Fruit fly (Drosophila melanogaster): ENCODE results near the gene CG7342.
A peak's percentile ranks its signal among the peaks of the same experiment; 100 is the strongest.

DNA sequence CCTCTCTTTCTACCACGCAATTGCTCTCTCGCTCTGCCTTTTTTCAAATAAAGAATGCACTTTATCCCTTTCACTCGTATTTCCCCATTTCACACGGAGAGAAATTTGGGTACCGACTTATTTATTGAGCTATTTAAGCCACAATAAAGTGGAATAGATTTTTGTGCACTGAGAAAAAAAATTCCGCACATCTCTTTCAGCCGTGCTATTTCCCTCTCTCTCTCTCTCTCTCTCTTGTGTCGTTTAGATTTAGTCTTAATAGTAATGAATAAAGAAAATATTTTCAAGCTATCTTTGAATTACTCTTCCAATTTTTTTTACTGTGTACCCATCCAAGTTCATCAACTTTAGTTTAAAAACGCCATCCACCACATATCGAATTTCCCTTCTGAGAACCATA is 20.4 kb downstream of the CG7342 start:
- TF ChIP-seq CG5204 (GFP tag; optimal IDR thresholded peaks at IDR 0.05) = peak; percentile 52
- TF ChIP-seq CG33017 (tag; optimal IDR thresholded peaks at IDR 0.05) = peak; percentile 6
- no peak for TF ChIP-seq Clk (GFP tag; optimal IDR thresholded peaks at IDR 0.05)
- peak; percentile 33 for TF ChIP-seq CG7101 (tag; optimal IDR thresholded peaks at IDR 0.05)
- TF ChIP-seq toe (GFP tag; optimal IDR thresholded peaks at IDR 0.05) = peak; percentile 22
- TF ChIP-seq kay (GFP tag; ENCODE audit: borderline replicate concordance) = no peak
- TF ChIP-seq bab1 (GFP tag; optimal IDR thresholded peaks at IDR 0.05) = peak; percentile 52
- TF ChIP-seq pad (GFP tag; optimal IDR thresholded peaks at IDR 0.05) = peak; percentile 65
- peak; percentile 19 for TF ChIP-seq CG14711 (tag; optimal IDR thresholded peaks at IDR 0.05)
- peak; percentile 41 for TF ChIP-seq Hr96 (GFP tag; optimal IDR thresholded peaks at IDR 0.05)
- no peak for TF ChIP-seq ovo (GFP tag; optimal IDR thresholded peaks at IDR 0.05)
- peak; percentile 4 for TF ChIP-seq CG11617 (GFP tag; optimal IDR thresholded peaks at IDR 0.05)

Measured in whole organism, adult.